Fruit fly (Drosophila melanogaster) whole organism, embryonic: Measurements from ENCODE around the gene Pex11c.

ENCODE experiments used
- Bteb2 ChIP-seq: fragments of 200-800 bp; sonication (Bioruptor generic); optimal IDR thresholded peaks from 2 replicates; lab custom pipeline; 2016; ENCODE audit warnings: missing biosample characterization, missing genetic modification characterization
- CG10147 ChIP-seq: fragments of 200-800 bp; sonication (Bioruptor generic); optimal IDR thresholded peaks from 2 replicates; lab custom pipeline; 2019; ENCODE audit warnings: missing biosample characterization, mild to moderate bottlenecking, missing genetic modification characterization, moderate library complexity
- CG10431 ChIP-seq: fragments of 200-800 bp; sonication (Bioruptor generic); optimal IDR thresholded peaks from 3 replicates; lab custom pipeline; 2018; ENCODE audit warnings: missing biosample characterization, mild to moderate bottlenecking, missing genetic modification characterization
- CG10543 ChIP-seq: fragments of 200-800 bp; sonication (Bioruptor generic); optimal IDR thresholded peaks from 3 replicates; lab custom pipeline; 2017; ENCODE audit warnings: missing biosample characterization, mild to moderate bottlenecking, missing genetic modification characterization, moderate library complexity
- CG17568 ChIP-seq: fragments of 200-800 bp; sonication (Bioruptor generic); optimal IDR thresholded peaks from 2 replicates; lab custom pipeline; 2018; ENCODE audit warnings: missing biosample characterization, mild to moderate bottlenecking, missing genetic modification characterization, moderate library complexity
- CG18764 ChIP-seq: fragments of 200-800 bp; sonication (Bioruptor generic); optimal IDR thresholded peaks from 3 replicates; lab custom pipeline; 2016; ENCODE audit warnings: missing biosample characterization, missing genetic modification characterization
- CG30431 ChIP-seq: fragments of 200-800 bp; sonication (Bioruptor generic); optimal IDR thresholded peaks from 2 replicates; lab custom pipeline; 2017; ENCODE audit warnings: missing biosample characterization, missing genetic modification characterization
- CG4360 ChIP-seq: fragments of 200-800 bp; sonication (Bioruptor generic); IDR thresholded peaks from 2 replicates; pipeline ENCODE4 v1.3.6; 2022; ENCODE audit warnings: missing biosample characterization, missing genetic modification characterization
- CG4707 ChIP-seq: fragments of 200-800 bp; sonication (Bioruptor generic); optimal IDR thresholded peaks from 2 replicates; lab custom pipeline; 2018; ENCODE audit warnings: missing biosample characterization, mild to moderate bottlenecking, missing genetic modification characterization, moderate library complexity
- CG5245 ChIP-seq: fragments of 200-800 bp; sonication (Bioruptor generic); optimal IDR thresholded peaks from 3 replicates; lab custom pipeline; 2016; ENCODE audit warnings: missing biosample characterization, missing genetic modification characterization
- CG8388 ChIP-seq: fragments of 200-800 bp; sonication (Bioruptor generic); optimal IDR thresholded peaks from 2 replicates; lab custom pipeline; 2019; ENCODE audit warnings: missing biosample characterization, mild to moderate bottlenecking, missing genetic modification characterization, moderate library complexity
- CG9727 ChIP-seq: fragments of 200-800 bp; sonication (Bioruptor generic); optimal IDR thresholded peaks from 3 replicates; lab custom pipeline; 2017; ENCODE audit warnings: missing biosample characterization, mild to moderate bottlenecking, missing genetic modification characterization
- CG9797 ChIP-seq: fragments of 200-800 bp; sonication (Bioruptor generic); optimal IDR thresholded peaks from 3 replicates; lab custom pipeline; 2018; ENCODE audit warnings: missing biosample characterization, mild to moderate bottlenecking, missing genetic modification characterization
- CG9817 ChIP-seq: fragments of 200-800 bp; sonication (Bioruptor generic); optimal IDR thresholded peaks from 2 replicates; lab custom pipeline; 2018; ENCODE audit warnings: missing biosample characterization, mild to moderate bottlenecking, missing genetic modification characterization, moderate library complexity
- Dbx ChIP-seq: fragments of 200-800 bp; sonication (Bioruptor generic); IDR thresholded peaks from 3 replicates; pipeline ENCODE4 v1.3.6; 2022; ENCODE audit warnings: missing biosample characterization, missing genetic modification characterization
- Dp ChIP-seq: fragments of 200-800 bp; sonication (Bioruptor generic); optimal IDR thresholded peaks from 2 replicates; lab custom pipeline; 2018; ENCODE audit warnings: missing biosample characterization, mild to moderate bottlenecking, missing genetic modification characterization, moderate library complexity
- Eip74EF ChIP-seq, 2 experiments: fragments of 200-800 bp in 1 of 2; fragments of >200 bp in 1 of 2; sonication (Bioruptor generic) in 1 of 2; optimal IDR thresholded peaks; 2 replicates each; lab custom pipeline; 2017 to 2019; ENCODE audit warnings: missing biosample characterization in 2 of 2, missing genetic modification characterization in 2 of 2, mild to moderate bottlenecking in 1 of 2, moderate library complexity in 1 of 2
- Ets97D ChIP-seq: fragments of 200-800 bp; sonication (Bioruptor generic); optimal IDR thresholded peaks from 3 replicates; lab custom pipeline; 2016; ENCODE audit warnings: missing biosample characterization, missing genetic modification characterization
- MESR4 ChIP-seq: fragments of 200-800 bp; sonication (Bioruptor generic); optimal IDR thresholded peaks from 2 replicates; lab custom pipeline; 2018; ENCODE audit warnings: missing biosample characterization, mild to moderate bottlenecking, missing genetic modification characterization, moderate library complexity
- Mrtf ChIP-seq: fragments of 200-800 bp; sonication (Bioruptor generic); IDR thresholded peaks from 3 replicates; pipeline ENCODE4 v1.3.6; 2022; ENCODE audit warnings: missing biosample characterization, missing genetic modification characterization
- NC2α ChIP-seq: fragments of 200-800 bp; sonication (Bioruptor generic); optimal IDR thresholded peaks from 2 replicates; lab custom pipeline; 2016; ENCODE audit warnings: missing biosample characterization, missing genetic modification characterization
- Opbp ChIP-seq: fragments of 200-800 bp; sonication (Bioruptor generic); IDR thresholded peaks from 3 replicates; pipeline ENCODE4 v1.3.6; 2022; ENCODE audit warnings: missing biosample characterization, missing genetic modification characterization; ENCODE audit not compliant: partially characterized antibody
- Ravus ChIP-seq: fragments of 200-800 bp; sonication (Bioruptor generic); IDR thresholded peaks from 2 replicates; pipeline ENCODE4 v1.3.6; 2022; ENCODE audit warnings: missing biosample characterization, missing genetic modification characterization
- Rfx ChIP-seq: fragments of 200-800 bp; sonication (Bioruptor generic); IDR thresholded peaks from 2 replicates; pipeline ENCODE4 v1.3.6; 2022; ENCODE audit warnings: missing biosample characterization, missing genetic modification characterization
- aop ChIP-seq: fragments of 200-800 bp; sonication (Bioruptor generic); IDR thresholded peaks from 2 replicates; pipeline ENCODE4 v1.3.6; 2022; ENCODE audit warnings: missing biosample characterization, missing genetic modification characterization
- ash1 ChIP-seq: fragments of 200-800 bp; sonication (Bioruptor generic); optimal IDR thresholded peaks from 2 replicates; lab custom pipeline; 2018; ENCODE audit warnings: missing biosample characterization, mild to moderate bottlenecking, missing genetic modification characterization
- bsh ChIP-seq, 2 experiments: fragments of 200-800 bp; sonication (Bioruptor generic); optimal IDR thresholded peaks; 2 replicates each; lab custom pipeline; 2017 to 2018; ENCODE audit warnings: mild to moderate bottlenecking in 2 of 2, missing biosample characterization in 2 of 2, missing genetic modification characterization in 2 of 2, moderate library complexity in 1 of 2
- cg ChIP-seq: fragments of 200-800 bp; sonication (Bioruptor generic); optimal IDR thresholded peaks from 3 replicates; lab custom pipeline; 2019; ENCODE audit warnings: missing biosample characterization, mild to moderate bottlenecking, missing genetic modification characterization, moderate library complexity
- chinmo ChIP-seq: fragments of 200-800 bp; sonication (Bioruptor generic); IDR thresholded peaks from 4 replicates; pipeline ENCODE4 v1.3.6; 2022; ENCODE audit warnings: missing biosample characterization, missing genetic modification characterization; ENCODE audit not compliant: partially characterized antibody
- chm ChIP-seq: fragments of 200-800 bp; sonication (Bioruptor generic); IDR thresholded peaks from 2 replicates; pipeline ENCODE4 v1.3.6; 2022; ENCODE audit warnings: missing biosample characterization, missing genetic modification characterization
- fd64A ChIP-seq: fragments of 200-800 bp; sonication (Bioruptor generic); optimal IDR thresholded peaks from 3 replicates; lab custom pipeline; 2018; ENCODE audit warnings: missing biosample characterization, mild to moderate bottlenecking, missing genetic modification characterization
- ftz-f1 ChIP-seq: fragments of 200-800 bp; sonication (Bioruptor generic); optimal IDR thresholded peaks from 2 replicates; lab custom pipeline; 2016; ENCODE audit warnings: missing biosample characterization, missing genetic modification characterization
- gem ChIP-seq: fragments of 200-800 bp; sonication (Bioruptor generic); optimal IDR thresholded peaks from 2 replicates; lab custom pipeline; 2019; ENCODE audit warnings: missing biosample characterization, mild to moderate bottlenecking, missing genetic modification characterization, moderate library complexity
- grn ChIP-seq: fragments of 200-800 bp; sonication (Bioruptor generic); optimal IDR thresholded peaks from 3 replicates; lab custom pipeline; 2017; ENCODE audit warnings: missing biosample characterization, missing genetic modification characterization
- kay ChIP-seq: fragments of 200-800 bp; sonication (Bioruptor generic); optimal IDR thresholded peaks from 2 replicates; lab custom pipeline; 2016; ENCODE audit warnings: missing biosample characterization, missing genetic modification characterization
- lbe ChIP-seq: fragments of 200-800 bp; sonication (Bioruptor generic); optimal IDR thresholded peaks from 2 replicates; lab custom pipeline; 2016; ENCODE audit warnings: missing biosample characterization, mild to moderate bottlenecking, missing genetic modification characterization
- pfk ChIP-seq: fragments of 200-800 bp; sonication (Bioruptor generic); optimal IDR thresholded peaks from 2 replicates; lab custom pipeline; 2018; ENCODE audit warnings: missing biosample characterization, mild to moderate bottlenecking, missing genetic modification characterization, moderate library complexity
- ranshi ChIP-seq: fragments of 200-800 bp; sonication (Bioruptor generic); IDR thresholded peaks from 2 replicates; pipeline ENCODE4 v1.3.6; 2022; ENCODE audit warnings: missing biosample characterization, missing genetic modification characterization
- schlank ChIP-seq: fragments of 200-800 bp; sonication (Bioruptor generic); optimal IDR thresholded peaks from 2 replicates; lab custom pipeline; 2018; ENCODE audit warnings: missing biosample characterization, mild to moderate bottlenecking, missing genetic modification characterization
- scrt ChIP-seq: fragments of 200-800 bp; sonication (Bioruptor generic); optimal IDR thresholded peaks from 2 replicates; lab custom pipeline; 2018; ENCODE audit warnings: missing biosample characterization, mild to moderate bottlenecking, missing genetic modification characterization, moderate library complexity
- sd ChIP-seq: fragments of 200-800 bp; sonication (Bioruptor generic); optimal IDR thresholded peaks from 3 replicates; lab custom pipeline; 2018; ENCODE audit warnings: missing biosample characterization, mild to moderate bottlenecking, missing genetic modification characterization, moderate library complexity
- sens-2 ChIP-seq: fragments of 200-800 bp; sonication (Bioruptor generic); IDR thresholded peaks from 2 replicates; pipeline ENCODE4 v1.3.6; 2022; ENCODE audit warnings: missing biosample characterization, missing genetic modification characterization
- slou ChIP-seq: fragments of 200-800 bp; sonication (Bioruptor generic); optimal IDR thresholded peaks from 3 replicates; lab custom pipeline; 2016; ENCODE audit warnings: missing biosample characterization, missing genetic modification characterization
- sob ChIP-seq: fragments of 200-800 bp; sonication (Bioruptor generic); IDR thresholded peaks from 2 replicates; pipeline ENCODE4 v1.3.6; 2022; ENCODE audit warnings: missing biosample characterization, missing genetic modification characterization
- stwl ChIP-seq: fragments of 200-800 bp; sonication (Bioruptor generic); optimal IDR thresholded peaks from 3 replicates; lab custom pipeline; 2018; ENCODE audit warnings: missing biosample characterization, mild to moderate bottlenecking, missing genetic modification characterization, moderate library complexity
- tna ChIP-seq: fragments of 200-800 bp; sonication (Bioruptor generic); IDR thresholded peaks from 2 replicates; pipeline ENCODE4 v1.3.6; 2022; ENCODE audit warnings: missing biosample characterization, missing genetic modification characterization; ENCODE audit not compliant: partially characterized antibody
- wek ChIP-seq: fragments of 200-800 bp; sonication (Bioruptor generic); optimal IDR thresholded peaks from 3 replicates; lab custom pipeline; 2018; ENCODE audit warnings: missing biosample characterization, mild to moderate bottlenecking, missing genetic modification characterization, moderate library complexity
- zen ChIP-seq: fragments of 200-800 bp; sonication (Bioruptor generic); optimal IDR thresholded peaks from 3 replicates; lab custom pipeline; 2018; ENCODE audit warnings: missing biosample characterization, mild to moderate bottlenecking, missing genetic modification characterization, moderate library complexity

Gene Pex11c

dm6 chr3R:23214603-23215433 lies 43.3 kb upstream of the Pex11c start (continued):
- no peak for TF ChIP-seq ash1 (GFP tag; lab: Kevin White, UChicago)
- TF ChIP-seq ftz-f1 (GFP tag; lab: Kevin White, UChicago) = peak; percentile 31
- no peak for TF ChIP-seq Mrtf
- peak; percentile 30; the same call in 1 of the 3 replicates for TF ChIP-seq Opbp
- peak; percentile 94 for TF ChIP-seq grn (GFP tag; lab: Kevin White, UChicago)
- no peak for TF ChIP-seq CG8388 (GFP tag; lab: Kevin White, UChicago)
- no peak for TF ChIP-seq slou (GFP tag; lab: Kevin White, UChicago)
- no peak for TF ChIP-seq CG5245
- no peak for TF ChIP-seq CG10431
- TF ChIP-seq CG4707 (GFP tag; lab: Kevin White, UChicago) = peak; percentile 12
- no peak for TF ChIP-seq CG30431 (GFP tag; lab: Kevin White, UChicago)
- TF ChIP-seq schlank (tag; lab: Kevin White, UChicago) = no peak
- TF ChIP-seq tna = peak; percentile 50
- TF ChIP-seq fd64A (GFP tag; lab: Kevin White, UChicago) = no peak
- peak; percentile 83 for TF ChIP-seq stwl (tag; lab: Kevin White, UChicago)
- peak in 1 of 2 experiments; percentile 13 for TF ChIP-seq Eip74EF (GFP tag; optimal IDR thresholded peaks at IDR 0.05; lab: Kevin White, UChicago)
- peak; percentile 40 for TF ChIP-seq scrt (GFP tag; lab: Kevin White, UChicago)
- TF ChIP-seq kay (GFP tag; lab: Kevin White, UChicago) = no peak
- no peak; the same call in 1 of the 2 replicates for TF ChIP-seq chm (GFP tag; lab: Robert Waterston, UW)
- TF ChIP-seq chinmo = peak; percentile 81; the same call in 2 of the 4 replicates
- TF ChIP-seq Ets97D (GFP tag; lab: Kevin White, UChicago) = peak; percentile 57
- TF ChIP-seq CG9817 (tag; lab: Kevin White, UChicago) = no peak
- peak; percentile 46 for TF ChIP-seq CG10543
- no peak for TF ChIP-seq sens-2
- TF ChIP-seq Dp (GFP tag; lab: Kevin White, UChicago) = peak; percentile 95
- no peak for TF ChIP-seq CG18764 (GFP tag; lab: Kevin White, UChicago)
- peak; percentile 35 for TF ChIP-seq cg
- TF ChIP-seq pfk = peak; percentile 20
- no peak for TF ChIP-seq ranshi (GFP tag; lab: Robert Waterston, UW)
- no peak for TF ChIP-seq CG9727 (GFP tag; lab: Kevin White, UChicago)
- TF ChIP-seq wek (GFP tag; lab: Kevin White, UChicago) = no peak
- TF ChIP-seq CG9797 (GFP tag; lab: Kevin White, UChicago) = peak; percentile 20
- TF ChIP-seq Rfx (GFP tag; lab: Robert Waterston, UW) = no peak
- TF ChIP-seq CG17568 (GFP tag; lab: Kevin White, UChicago) = no peak
- TF ChIP-seq Dbx (GFP tag; lab: Robert Waterston, UW) = peak; percentile 40; the same call in 1 of the 3 replicates
- TF ChIP-seq aop (GFP tag; lab: Robert Waterston, UW) = no peak
- no peak for TF ChIP-seq CG10147 (GFP tag; lab: Kevin White, UChicago)
- TF ChIP-seq MESR4 (GFP tag; lab: Kevin White, UChicago) = no peak
- peak; percentile 81 for TF ChIP-seq sd (tag; lab: Kevin White, UChicago)
- TF ChIP-seq Bteb2 (GFP tag; lab: Kevin White, UChicago) = no peak
- TF ChIP-seq Ravus (GFP tag; lab: Robert Waterston, UW) = no peak
- TF ChIP-seq bsh (GFP tag; optimal IDR thresholded peaks at IDR 0.05; lab: Kevin White, UChicago) = peak in 1 of 2 experiments; percentile 6
- no peak for TF ChIP-seq CG4360 (GFP tag; lab: Robert Waterston, UW)
- no peak for TF ChIP-seq sob (GFP tag; lab: Robert Waterston, UW)
- TF ChIP-seq gem (tag; lab: Kevin White, UChicago) = no peak
- no peak for TF ChIP-seq NC2α (GFP tag; lab: Kevin White, UChicago)
- TF ChIP-seq lbe (GFP tag; lab: Kevin White, UChicago) = peak; percentile 30
- peak; percentile 42 for TF ChIP-seq zen (tag; lab: Kevin White, UChicago)
